Fruit fly (Drosophila melanogaster) whole organism: ENCODE data around the gene CG17186.

Experiments used
- CG8478 ChIP-seq: fragments of >200 bp; optimal IDR thresholded peaks from 2 replicates; lab custom pipeline; 2018; ENCODE audit warnings: inconsistent platforms
- Dll ChIP-seq: fragments of >200 bp; optimal IDR thresholded peaks from 2 replicates; lab custom pipeline; 2017
- EcR ChIP-seq, 2 experiments: fragments of >200 bp; optimal IDR thresholded peaks; 2 replicates each; lab custom pipeline; 2017; ENCODE audit warnings: missing biosample characterization in 2 of 2, missing genetic modification characterization in 2 of 2, missing genetic modification reagents in 2 of 2
- pan ChIP-seq: fragments of >200 bp; optimal IDR thresholded peaks from 2 replicates; lab custom pipeline; 2017
- psq ChIP-seq: fragments of >200 bp; optimal IDR thresholded peaks from 2 replicates; lab custom pipeline; 2017
- usp ChIP-seq: fragments of >200 bp; optimal IDR thresholded peaks from 2 replicates; lab custom pipeline; 2017; ENCODE audit warnings: missing biosample characterization, missing genetic modification characterization, mixed read lengths

Gene CG17186

DNA sequence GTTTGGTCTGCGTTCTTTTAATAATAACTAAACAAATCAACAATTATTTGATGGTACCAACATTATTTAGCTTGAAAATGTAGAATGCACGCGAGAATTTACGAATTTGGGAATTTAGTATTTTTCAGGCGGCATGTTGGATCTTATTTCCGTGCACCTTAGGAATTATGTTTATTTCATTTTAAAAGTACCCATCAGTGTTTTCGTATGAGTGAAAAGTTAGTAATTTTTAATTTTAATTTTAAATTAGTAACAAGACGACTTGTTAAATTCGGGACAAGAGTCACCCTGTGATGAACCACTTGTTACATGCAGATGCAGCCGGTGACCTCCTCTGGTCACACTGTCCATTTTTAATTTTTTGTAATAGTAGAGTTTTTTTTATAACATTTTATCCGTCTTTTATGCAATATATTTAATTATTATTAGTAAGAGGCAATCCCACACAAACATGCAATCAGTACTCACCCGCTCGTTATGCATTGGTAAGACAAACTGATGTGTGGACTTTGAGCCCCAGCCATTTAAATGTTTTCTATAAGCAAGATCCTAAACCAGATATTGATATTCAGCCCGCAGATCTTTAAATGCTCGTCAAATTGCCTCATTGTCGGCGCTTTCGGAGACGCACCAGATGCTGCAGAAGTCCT, at the start of gene CG17186, which contains the start of gene Arc42:
Gene CG17186, minus strand, starts transcription at position 88 of the 650 bp plus-strand sequence.
Gene Arc42, plus strand, starts transcription at position 311 of the 650 bp plus-strand sequence.
- no peak for TF ChIP-seq CG8478
- TF ChIP-seq pan (lab: Kevin White, UChicago), result no peak
- TF ChIP-seq usp, result no peak
- no peak for TF ChIP-seq EcR (GFP tag; optimal IDR thresholded peaks at IDR 0.05; lab: Kevin White, UChicago)
- no peak for TF ChIP-seq Dll (lab: Kevin White, UChicago)
- no peak for TF ChIP-seq psq (lab: Kevin White, UChicago)

DNA sequence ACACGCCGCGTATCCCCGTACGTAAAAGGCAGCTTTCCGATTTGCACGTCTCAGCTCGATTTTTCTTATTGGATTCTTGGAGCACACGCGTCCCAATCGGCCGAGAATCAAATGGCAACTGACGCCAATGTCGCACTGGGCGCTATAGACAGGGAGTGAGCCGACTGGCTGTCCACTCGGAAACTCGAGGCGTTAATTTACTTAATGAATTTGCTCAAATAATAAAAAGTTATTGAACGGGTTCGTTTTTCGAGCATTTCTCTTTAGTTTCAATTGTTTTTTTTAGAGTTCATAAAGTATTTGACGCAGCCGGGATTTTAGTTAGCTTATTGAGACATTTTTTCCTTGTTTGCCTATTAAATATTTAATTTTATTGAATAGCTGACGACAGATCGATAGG, 48.0 kb upstream of the CG17186 start, which contains the start of gene CG4462:
Gene CG4462, minus strand, starts transcription at position 101 of the 400 bp plus-strand sequence.
- no peak for TF ChIP-seq pan (lab: Kevin White, UChicago)
- no peak for TF ChIP-seq CG8478
- no peak for TF ChIP-seq psq (lab: Kevin White, UChicago)
- no peak for TF ChIP-seq usp
- TF ChIP-seq EcR (GFP tag; optimal IDR thresholded peaks at IDR 0.05; lab: Kevin White, UChicago), result no peak
- no peak for TF ChIP-seq Dll (lab: Kevin White, UChicago)

DNA sequence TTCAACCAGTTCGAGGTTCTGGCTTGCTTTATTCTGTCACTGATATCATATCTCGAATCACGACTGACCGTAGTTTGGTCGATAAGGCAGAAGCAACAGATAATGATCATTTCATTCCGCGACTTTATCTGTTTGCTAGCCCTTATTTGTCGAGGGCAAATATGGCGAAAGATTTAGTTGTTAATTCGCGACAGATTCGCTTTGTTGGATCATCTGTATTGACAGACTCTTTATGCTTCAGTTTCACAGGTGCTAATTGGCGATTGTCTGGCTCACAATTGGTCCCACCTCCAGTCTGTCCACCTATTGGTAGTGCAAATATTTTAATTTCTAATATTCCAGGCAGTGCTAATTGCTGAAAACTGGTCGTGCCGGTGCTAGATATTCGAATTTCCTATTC, 47.0 kb upstream of the CG17186 start:
- no peak for TF ChIP-seq Dll (lab: Kevin White, UChicago)
- no peak for TF ChIP-seq EcR (GFP tag; optimal IDR thresholded peaks at IDR 0.05; lab: Kevin White, UChicago)
- no peak for TF ChIP-seq usp
- no peak for TF ChIP-seq CG8478
- TF ChIP-seq pan (lab: Kevin White, UChicago), result no peak
- no peak for TF ChIP-seq psq (lab: Kevin White, UChicago)

DNA sequence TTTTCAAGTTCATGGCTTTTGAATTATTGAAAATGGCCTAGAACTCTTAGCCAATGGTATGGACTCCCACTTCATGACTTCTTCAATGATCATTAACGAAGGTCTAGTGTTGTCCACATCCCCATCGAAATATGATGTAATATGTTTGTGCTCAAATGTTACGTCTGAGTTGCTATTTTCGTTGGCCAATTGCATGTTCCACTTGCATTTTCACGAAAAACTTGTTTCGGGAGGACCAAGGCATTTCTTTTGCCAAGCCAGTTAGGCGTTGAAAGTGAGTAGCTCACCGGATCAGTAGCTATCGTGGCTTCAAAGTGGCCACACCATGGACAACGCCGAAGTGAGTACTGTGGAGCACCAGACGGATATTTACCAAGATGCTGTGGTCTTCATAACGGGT, 40.9 kb upstream of the CG17186 start, which contains the start of gene CG4770:
Gene CG4770, plus strand, starts transcription at position 301 of the 400 bp plus-strand sequence.
- TF ChIP-seq usp, result no peak
- TF ChIP-seq EcR (GFP tag; optimal IDR thresholded peaks at IDR 0.05; lab: Kevin White, UChicago), result no peak
- TF ChIP-seq Dll (lab: Kevin White, UChicago), result no peak

DNA sequence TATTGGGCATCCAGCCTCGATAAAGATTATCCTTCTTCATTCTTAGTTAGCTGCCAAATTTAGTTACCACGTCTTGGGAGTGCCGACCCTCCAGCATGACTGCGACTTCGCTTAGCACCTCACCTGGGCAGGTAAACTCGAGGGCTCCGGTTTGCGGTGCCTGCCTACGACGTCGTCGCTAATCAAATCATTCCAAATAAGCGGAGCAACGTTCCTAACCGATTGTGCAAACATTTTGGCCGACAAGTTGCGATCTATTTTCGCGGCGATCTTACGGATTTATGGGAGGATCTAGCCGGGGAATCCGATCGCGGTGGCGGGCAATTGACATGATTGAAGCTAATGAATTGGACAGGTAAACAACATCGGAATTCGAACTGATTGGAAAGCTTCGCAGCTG, 40.4 kb upstream of the CG17186 start, which contains the start of gene CG4465:
Gene CG4465, minus strand, starts transcription at position 101 of the 400 bp plus-strand sequence.
- no peak for TF ChIP-seq psq (lab: Kevin White, UChicago)
- no peak for TF ChIP-seq pan (lab: Kevin White, UChicago)
- no peak for TF ChIP-seq usp
- TF ChIP-seq CG8478, result no peak
- TF ChIP-seq Dll (lab: Kevin White, UChicago), result no peak
- TF ChIP-seq EcR (GFP tag; optimal IDR thresholded peaks at IDR 0.05; lab: Kevin White, UChicago), result no peak

DNA sequence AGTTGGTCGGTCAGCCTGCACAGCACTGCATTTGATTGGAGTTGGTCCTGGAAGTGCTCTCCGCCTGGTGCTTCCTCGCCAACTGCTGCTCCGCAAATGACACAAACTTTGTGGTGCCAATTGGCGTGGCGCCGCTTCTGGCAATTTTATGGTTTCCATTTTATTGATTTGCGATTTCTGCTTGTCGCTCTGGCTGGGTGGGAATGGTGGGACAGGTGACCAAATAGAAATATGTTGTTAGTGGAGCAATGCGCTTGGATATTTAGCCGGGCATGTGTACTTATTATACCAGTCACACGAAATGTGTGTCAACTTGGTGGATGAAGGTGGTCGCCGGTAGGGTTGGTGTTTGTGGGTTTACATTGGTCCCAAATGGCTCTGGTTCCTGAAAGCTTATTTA, 38.0 kb upstream of the CG17186 start, which contains the start of the genes Xport-A and Xport-B:
Gene Xport-A, minus strand, starts transcription at position 101 of the 400 bp plus-strand sequence.
Gene Xport-B, minus strand, starts transcription at position 101 of the 400 bp plus-strand sequence.
- TF ChIP-seq psq (lab: Kevin White, UChicago), result no peak
- TF ChIP-seq pan (lab: Kevin White, UChicago), result no peak
- no peak for TF ChIP-seq EcR (GFP tag; optimal IDR thresholded peaks at IDR 0.05; lab: Kevin White, UChicago)
- no peak for TF ChIP-seq CG8478
- TF ChIP-seq usp, result no peak
- no peak for TF ChIP-seq Dll (lab: Kevin White, UChicago)

DNA sequence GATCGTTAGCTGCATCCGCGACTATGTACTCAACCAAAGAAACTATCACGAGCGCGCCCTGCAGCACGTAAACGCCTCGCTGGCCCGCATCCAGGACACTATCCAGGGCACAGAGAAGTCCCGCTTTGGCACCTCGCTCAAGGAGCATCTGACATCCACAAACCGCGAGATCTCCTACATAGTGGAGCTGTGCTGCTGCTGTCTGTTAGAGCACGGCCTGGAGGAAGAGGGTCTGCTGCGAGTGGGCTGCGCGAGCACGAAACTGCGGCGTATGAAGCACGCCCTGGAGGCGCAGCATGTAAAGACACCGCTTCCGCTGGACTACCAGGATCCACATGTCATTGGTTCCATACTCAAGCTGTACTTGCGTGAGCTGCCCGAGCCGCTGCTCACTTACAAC, 33.7 kb upstream of the CG17186 start:
- TF ChIP-seq CG8478 (no peak), psq (lab: Kevin White, UChicago) (no peak), Dll (lab: Kevin White, UChicago) (no peak), EcR (GFP tag; optimal IDR thresholded peaks at IDR 0.05; lab: Kevin White, UChicago) (no peak), pan (lab: Kevin White, UChicago) (no peak), usp (no peak)

DNA sequence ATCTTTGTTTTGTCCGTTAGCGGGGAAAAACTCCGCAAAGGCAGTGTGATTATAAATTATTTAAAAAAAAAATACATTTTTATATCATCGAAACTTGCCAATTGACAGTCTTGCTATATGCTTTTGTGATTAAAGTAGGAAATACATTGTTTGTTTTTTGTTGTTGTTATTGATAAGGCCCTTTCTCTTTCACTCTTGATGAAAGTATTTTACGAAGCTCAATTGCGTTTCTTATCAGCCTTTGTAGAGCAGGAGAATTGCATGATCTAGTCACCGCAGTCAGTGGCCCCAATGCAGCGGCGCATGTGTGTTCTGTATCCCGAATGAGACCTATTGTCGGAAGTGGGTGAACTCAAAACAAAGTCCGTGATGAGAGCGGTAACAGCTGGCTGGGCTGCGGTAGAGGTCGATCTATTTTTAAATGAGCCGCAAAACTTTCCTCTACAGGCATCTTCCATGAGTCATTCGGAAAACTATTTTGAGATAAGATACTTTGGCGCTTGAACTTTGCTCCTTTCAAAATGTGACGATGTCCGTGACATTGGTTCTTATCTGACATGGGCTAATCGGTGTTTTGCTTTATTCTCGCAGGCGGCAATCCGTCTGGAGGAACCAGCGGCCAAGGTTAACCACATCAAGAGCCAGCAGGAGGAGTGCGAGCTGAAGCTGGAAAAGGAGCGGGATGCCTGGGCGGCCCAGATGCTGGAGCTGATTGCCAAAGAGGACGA, 33.2 kb upstream of the CG17186 start:
- TF ChIP-seq pan (lab: Kevin White, UChicago), result no peak
- no peak for TF ChIP-seq usp
- TF ChIP-seq CG8478, result no peak

DNA sequence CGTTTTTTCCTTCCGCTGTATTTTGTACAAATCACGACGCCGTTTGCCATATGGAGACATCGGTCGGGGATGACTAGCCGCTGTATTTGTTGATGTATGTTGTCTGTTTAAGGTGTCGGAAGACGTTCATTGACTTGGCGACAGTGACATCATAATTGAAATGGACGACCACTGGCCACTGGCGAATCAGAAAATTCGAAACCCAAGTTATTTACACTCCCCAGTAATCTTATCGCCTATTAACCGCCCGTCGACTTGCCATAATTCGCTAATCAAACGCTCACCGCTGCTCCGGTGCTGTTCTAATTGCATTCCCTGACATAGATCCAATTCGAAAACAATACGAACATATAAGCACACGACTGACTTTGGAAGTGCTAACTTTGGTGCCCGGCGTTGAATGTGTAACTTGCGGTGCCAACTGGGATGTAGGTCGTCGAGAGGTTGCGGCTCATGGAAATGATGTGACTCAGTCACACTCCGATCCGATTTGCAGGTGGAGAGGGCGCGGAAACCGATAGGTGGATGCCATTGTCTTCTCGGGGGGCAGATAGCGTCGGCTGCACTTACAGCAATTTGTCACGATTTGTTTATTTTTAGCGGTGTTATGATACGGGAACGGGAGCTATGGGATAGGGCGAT, 32.3 kb upstream of the CG17186 start:
- TF ChIP-seq CG8478 (no peak), Dll (lab: Kevin White, UChicago) (no peak), usp (no peak), psq (lab: Kevin White, UChicago) (no peak), EcR (GFP tag; optimal IDR thresholded peaks at IDR 0.05; lab: Kevin White, UChicago) (no peak), pan (lab: Kevin White, UChicago) (no peak)

DNA sequence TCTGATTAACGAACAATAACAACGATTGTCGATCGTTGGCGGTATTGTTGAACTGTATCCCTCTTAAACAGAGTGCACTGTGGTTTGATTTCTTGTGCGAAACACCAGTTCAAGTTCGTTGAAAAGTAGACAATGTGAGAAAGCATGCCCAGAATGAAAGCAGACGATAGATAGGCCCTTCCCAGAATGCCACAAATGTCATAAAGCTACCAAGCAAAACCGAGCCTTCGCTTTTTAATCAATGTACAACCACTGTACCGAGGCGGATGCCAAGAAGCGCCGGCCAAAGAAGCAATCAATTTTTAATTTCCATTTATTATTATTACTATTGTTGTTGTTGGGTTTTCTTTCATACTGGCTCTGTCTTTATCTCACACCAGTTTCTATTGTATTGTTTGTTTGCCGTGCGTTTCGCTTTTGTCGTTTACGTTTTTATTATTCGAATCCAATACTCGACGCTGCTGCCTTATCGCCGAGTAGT, 31.6 kb upstream of the CG17186 start:
- TF ChIP-seq pan (lab: Kevin White, UChicago), result no peak
- no peak for TF ChIP-seq usp
- TF ChIP-seq CG8478, result no peak
- TF ChIP-seq psq (lab: Kevin White, UChicago), result no peak
- TF ChIP-seq Dll (lab: Kevin White, UChicago), result no peak
- TF ChIP-seq EcR (GFP tag; optimal IDR thresholded peaks at IDR 0.05; lab: Kevin White, UChicago), result no peak

DNA sequence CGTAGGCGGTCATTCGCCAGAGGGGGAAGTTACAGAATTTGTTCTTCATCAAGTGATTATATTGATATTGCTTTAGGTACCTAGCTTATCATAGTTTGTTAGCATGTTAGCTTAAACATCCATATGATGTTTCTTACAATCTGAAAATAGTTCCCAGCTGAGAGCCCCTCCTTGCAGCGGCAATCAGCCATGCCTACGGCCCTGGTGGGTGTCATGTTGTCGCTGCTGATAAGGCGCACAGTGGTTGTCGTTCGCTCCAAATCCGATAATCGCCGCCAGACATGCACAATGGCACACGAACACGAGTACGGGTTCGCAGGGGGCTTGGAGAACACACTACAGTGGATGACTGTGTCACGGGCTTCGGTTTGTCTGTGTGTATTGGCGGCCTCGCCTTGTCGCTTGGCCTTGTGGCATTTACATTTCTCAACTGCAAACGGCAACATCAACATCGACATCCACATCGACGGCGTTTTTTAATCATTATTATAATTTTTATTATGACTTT, 28.7 kb upstream of the CG17186 start:
- no peak for TF ChIP-seq psq (lab: Kevin White, UChicago)
- no peak for TF ChIP-seq Dll (lab: Kevin White, UChicago)
- no peak for TF ChIP-seq usp
- TF ChIP-seq CG8478, result no peak
- no peak for TF ChIP-seq pan (lab: Kevin White, UChicago)
- TF ChIP-seq EcR (GFP tag; optimal IDR thresholded peaks at IDR 0.05; lab: Kevin White, UChicago), result no peak
